Worm (Caenorhabditis elegans): ENCODE measurements around the gene ncs-7.

Gene ncs-7

ce11 chrX:17631703-17632102 lies 17.4 kb downstream of the ncs-7 start (continued):
- no peak for TF ChIP-seq dpl-1 (GFP tag; optimal IDR thresholded peaks at IDR 0.05)
- no peak for TF ChIP-seq nhr-48 (tag; optimal IDR thresholded peaks at IDR 0.05)
- TF ChIP-seq ceh-62 (tag; optimal IDR thresholded peaks at IDR 0.05) = no peak
- no peak for TF ChIP-seq ctbp-1 (GFP tag; IDR thresholded peaks at IDR 0.05)
- TF ChIP-seq hif-1 (tag; optimal IDR thresholded peaks at IDR 0.05) = peak in 1 of 2 experiments; percentile 73
- no peak for TF ChIP-seq nhr-42 (GFP tag; IDR thresholded peaks at IDR 0.05)
- TF ChIP-seq ceh-20 (GFP tag; IDR thresholded peaks at IDR 0.05) = 0 out of 2 replicates have a peak, but pooled peaks have one; percentile 10
- TF ChIP-seq lsy-2 (tag; optimal IDR thresholded peaks at IDR 0.05) = peak in 1 of 2 experiments; percentile 31
- TF ChIP-seq madf-5 (GFP tag; IDR thresholded peaks at IDR 0.05) = no peak
- TF ChIP-seq aha-1 (tag) = peak; percentile 87
- peak; percentile 81 for TF ChIP-seq hlh-30 (tag; optimal IDR thresholded peaks at IDR 0.05; ENCODE audit: insufficient read depth)
- TF ChIP-seq nhr-237 (tag; optimal IDR thresholded peaks at IDR 0.05) = no peak
- no peak for TF ChIP-seq spr-3 (GFP tag; optimal IDR thresholded peaks at IDR 0.05)
- peak; percentile 29 for TF ChIP-seq mep-1 (tag; optimal IDR thresholded peaks at IDR 0.05)
- peak; percentile 37 for TF ChIP-seq nhr-77 (tag; optimal IDR thresholded peaks at IDR 0.05)
- peak; percentile 45 for TF ChIP-seq mes-2 (tag; optimal IDR thresholded peaks at IDR 0.05; ENCODE audit: poor library complexity, severe bottlenecking)
- TF ChIP-seq snpc-1.2 (GFP tag; IDR thresholded peaks at IDR 0.05) = no peak
- TF ChIP-seq dmd-6 (GFP tag; IDR thresholded peaks at IDR 0.05) = peak; percentile 25; the same call in 1 of the 2 replicates
- TF ChIP-seq lin-38 (GFP tag; IDR thresholded peaks at IDR 0.05) = no peak

- TF ChIP-seq nhr-28 (tag; optimal IDR thresholded peaks at IDR 0.05) (peak; percentile 78), lsy-2 (tag; optimal IDR thresholded peaks at IDR 0.05) (peak in 1 of 2 experiments; percentile 23), ctbp-1 (GFP tag; IDR thresholded peaks at IDR 0.05) (0 out of 2 replicates have a peak, but pooled peaks have one; percentile 17), daf-19 (GFP tag; conservative IDR thresholded peaks at IDR 0.05) (no peak), hlh-30 (tag; optimal IDR thresholded peaks at IDR 0.05; ENCODE audit: insufficient read depth) (peak; percentile 96), mxl-3 (GFP tag; optimal IDR thresholded peaks at IDR 0.05) (peak; percentile 98), vab-7 (GFP tag; IDR thresholded peaks at IDR 0.05) (no peak), Y5F2A.4 (GFP tag; optimal IDR thresholded peaks at IDR 0.05) (no peak), F26F4.8 (GFP tag; conservative IDR thresholded peaks at IDR 0.05) (no peak), nhr-48 (tag; optimal IDR thresholded peaks at IDR 0.05) (peak; percentile 95), spr-1 (tag; optimal IDR thresholded peaks at IDR 0.05) (peak; percentile 19), mdl-1 (tag; optimal IDR thresholded peaks at IDR 0.05) (peak; percentile 85 to 88), nhr-6 (tag; optimal IDR thresholded peaks at IDR 0.05) (no peak), nhr-237 (tag; optimal IDR thresholded peaks at IDR 0.05) (no peak), zip-2 (tag; optimal IDR thresholded peaks at IDR 0.05) (no peak), nhr-102 (tag; optimal IDR thresholded peaks at IDR 0.05) (peak; percentile 53), ces-1 (GFP tag; optimal IDR thresholded peaks at IDR 0.05) (no peak), lin-39 (tag; optimal IDR thresholded peaks at IDR 0.05) (no peak), daf-8 (GFP tag; IDR thresholded peaks at IDR 0.05) (no peak), dmd-8 (GFP tag; IDR thresholded peaks at IDR 0.05) (no peak), sdz-12 (GFP tag; optimal IDR thresholded peaks at IDR 0.05) (no peak), lin-13 (GFP tag; optimal IDR thresholded peaks at IDR 0.05) (no peak), hif-1 (tag; optimal IDR thresholded peaks at IDR 0.05) (peak; percentile 45 to 83), dmd-6 (GFP tag; IDR thresholded peaks at IDR 0.05) (peak; percentile 89), mxl-2 (GFP tag; conservative IDR thresholded peaks at IDR 0.05) (peak; percentile 98), saeg-2 (GFP tag; IDR thresholded peaks at IDR 0.05) (peak; percentile 86; the same call in 1 of the 2 replicates), dve-1 (tag; optimal IDR thresholded peaks at IDR 0.05; ENCODE audit: insufficient read depth) (peak; percentile 29), Y75B8A.6 (GFP tag; IDR thresholded peaks at IDR 0.05) (no peak), tra-1 (GFP tag; IDR thresholded peaks at IDR 0.05) (peak; percentile 60; the same call in 1 of the 2 replicates), D1046.2 (GFP tag; IDR thresholded peaks at IDR 0.05) (no peak), T26A8.4 (GFP tag; IDR thresholded peaks at IDR 0.05) (0 out of 2 replicates have a peak, but pooled peaks have one; percentile 39), lin-29 (GFP tag; IDR thresholded peaks at IDR 0.05) (no peak), unc-39 (tag; optimal IDR thresholded peaks at IDR 0.05) (no peak), nhr-10 (tag; optimal IDR thresholded peaks at IDR 0.05) (no peak), rbr-2 (tag; optimal IDR thresholded peaks at IDR 0.05) (peak; percentile 21), hmg-1.1 (GFP tag; IDR thresholded peaks at IDR 0.05) (peak; percentile 35; the same call in 1 of the 2 replicates), mep-1 (tag; optimal IDR thresholded peaks at IDR 0.05) (peak; percentile 21), egl-43 (GFP tag; IDR thresholded peaks at IDR 0.05) (no peak)
These were observed 18.8 kb downstream of the ncs-7 start for ce11 chrX:17633166-17633565.
